Fruit fly (Drosophila melanogaster) whole organism, pupa: ENCODE results near the gene Hsp26.

Experiments
- CG10348 ChIP-seq: fragments of 200-800 bp; sonication (Bioruptor generic); IDR thresholded peaks from 2 replicates; pipeline ENCODE4 v1.3.6; 2022; ENCODE audit warnings: missing biosample characterization, missing genetic modification characterization
- CG12605 ChIP-seq: fragments of 200-800 bp; sonication (Bioruptor generic); IDR thresholded peaks from 2 replicates; pipeline ENCODE4 v1.3.6; 2022; ENCODE audit warnings: missing biosample characterization, missing genetic modification characterization
- CG13204 ChIP-seq: fragments of 200-800 bp; sonication (Bioruptor generic); optimal IDR thresholded peaks from 2 replicates; lab custom pipeline; 2018; ENCODE audit warnings: missing biosample characterization, mild to moderate bottlenecking, missing genetic modification characterization, moderate library complexity
- CG14655 ChIP-seq: fragments of 200-800 bp; sonication (Bioruptor generic); optimal IDR thresholded peaks from 3 replicates; lab custom pipeline; 2017; ENCODE audit warnings: mild to moderate bottlenecking, missing biosample characterization, missing genetic modification reagents, missing genetic modification characterization
- CG15710 ChIP-seq: fragments of 200-800 bp; sonication (Bioruptor generic); optimal IDR thresholded peaks from 2 replicates; lab custom pipeline; 2018; ENCODE audit warnings: missing biosample characterization, mild to moderate bottlenecking, missing genetic modification characterization, moderate library complexity
- CG17806 ChIP-seq: fragments of 200-800 bp; sonication (Bioruptor generic); optimal IDR thresholded peaks from 2 replicates; lab custom pipeline; 2018; ENCODE audit warnings: missing biosample characterization, mild to moderate bottlenecking, missing genetic modification characterization, moderate library complexity
- CG32121 ChIP-seq: fragments of 200-800 bp; sonication (Bioruptor generic); IDR thresholded peaks from 2 replicates; pipeline ENCODE4 v1.3.6; 2022; ENCODE audit warnings: missing biosample characterization, missing genetic modification characterization
- CG34367 ChIP-seq: fragments of 200-800 bp; sonication (Bioruptor generic); optimal IDR thresholded peaks from 2 replicates; lab custom pipeline; 2018; ENCODE audit warnings: missing biosample characterization, mild to moderate bottlenecking, missing genetic modification characterization
- CG4496 ChIP-seq: fragments of 200-800 bp; sonication (Bioruptor generic); IDR thresholded peaks from 3 replicates; pipeline ENCODE4 v1.3.6; 2022; ENCODE audit warnings: missing biosample characterization, missing genetic modification characterization
- CG8159 ChIP-seq: fragments of 200-800 bp; sonication (Bioruptor generic); optimal IDR thresholded peaks from 3 replicates; lab custom pipeline; 2018; ENCODE audit warnings: missing biosample characterization, mild to moderate bottlenecking, missing genetic modification characterization, moderate library complexity
- CG8301 ChIP-seq: fragments of 200-800 bp; sonication (Bioruptor generic); optimal IDR thresholded peaks from 2 replicates; lab custom pipeline; 2018; ENCODE audit warnings: missing biosample characterization, mild to moderate bottlenecking, missing genetic modification characterization
- CG9948 ChIP-seq: fragments of 200-800 bp; sonication (Bioruptor generic); optimal IDR thresholded peaks from 2 replicates; lab custom pipeline; 2018; ENCODE audit warnings: missing biosample characterization, mild to moderate bottlenecking, missing genetic modification characterization, moderate library complexity
- D1 ChIP-seq: fragments of 200-800 bp; sonication (Bioruptor generic); optimal IDR thresholded peaks from 2 replicates; lab custom pipeline; 2018; ENCODE audit warnings: missing biosample characterization, mild to moderate bottlenecking, missing genetic modification characterization, moderate library complexity
- EcR ChIP-seq: fragments of 200-800 bp; sonication (Bioruptor generic); optimal IDR thresholded peaks from 3 replicates; lab custom pipeline; 2019; ENCODE audit warnings: missing biosample characterization, missing genetic modification characterization, mild to moderate bottlenecking, moderate library complexity, missing genetic modification reagents
- Ets98B ChIP-seq: fragments of 200-800 bp; sonication (Bioruptor generic); IDR thresholded peaks from 2 replicates; pipeline ENCODE4 v1.3.6; 2022; ENCODE audit warnings: missing biosample characterization, missing genetic modification characterization
- Pif1A ChIP-seq: fragments of 200-800 bp; sonication (Bioruptor generic); optimal IDR thresholded peaks from 3 replicates; lab custom pipeline; 2016; ENCODE audit warnings: missing biosample characterization, missing genetic modification characterization
- Pif1B ChIP-seq: fragments of 200-800 bp; sonication (Bioruptor generic); optimal IDR thresholded peaks from 3 replicates; lab custom pipeline; 2016; ENCODE audit warnings: missing biosample characterization, missing genetic modification characterization
- Snoo ChIP-seq: fragments of 200-800 bp; sonication (Bioruptor generic); optimal IDR thresholded peaks from 3 replicates; lab custom pipeline; 2017; ENCODE audit warnings: missing biosample characterization, mild to moderate bottlenecking, missing genetic modification characterization, inconsistent platforms
- fd96Ca ChIP-seq: fragments of 200-800 bp; sonication (Bioruptor generic); IDR thresholded peaks from 3 replicates; pipeline ENCODE4 v1.3.6; 2022; ENCODE audit warnings: missing biosample characterization, missing genetic modification characterization
- gl ChIP-seq: fragments of 200-800 bp; sonication (Bioruptor generic); optimal IDR thresholded peaks from 2 replicates; lab custom pipeline; 2018; ENCODE audit warnings: missing biosample characterization, mild to moderate bottlenecking, missing genetic modification characterization
- rn ChIP-seq: fragments of 200-800 bp; sonication (Bioruptor generic); IDR thresholded peaks from 2 replicates; pipeline ENCODE4 v1.3.6; 2022; ENCODE audit warnings: missing biosample characterization, missing genetic modification characterization

Gene Hsp26

dm6 chr3L:9356138-9356753 is 21.0 kb downstream of the Hsp26 start:
- TF ChIP-seq EcR (GFP tag; lab: Kevin White, UChicago) (peak; percentile 65), CG10348 (GFP tag; lab: Robert Waterston, UW) (no peak)

dm6 chr3L:9355555-9355954 is 21.7 kb downstream of the Hsp26 start:
- TF ChIP-seq fd96Ca (GFP tag; lab: Robert Waterston, UW) (no peak), CG8301 (tag; lab: Kevin White, UChicago) (no peak), D1 (tag; lab: Kevin White, UChicago) (no peak), CG8159 (tag; lab: Kevin White, UChicago) (no peak), Pif1A (no peak), Snoo (no peak)

dm6 chr3L:9353733-9354132 is 23.5 kb downstream of the Hsp26 start, which contains the start of gene CG32040:
TSS of gene CG32040 (plus strand) at chr3L:9354033.
- TF ChIP-seq CG8159 (tag; lab: Kevin White, UChicago) = no peak
- TF ChIP-seq Pif1A = no peak
- no peak for TF ChIP-seq CG8301 (tag; lab: Kevin White, UChicago)
- TF ChIP-seq CG15710 (tag; lab: Kevin White, UChicago) = no peak
- no peak for TF ChIP-seq CG13204
- no peak for TF ChIP-seq Ets98B (GFP tag; lab: Robert Waterston, UW)
- TF ChIP-seq CG14655 = no peak
- no peak for TF ChIP-seq CG10348 (GFP tag; lab: Robert Waterston, UW)
- TF ChIP-seq EcR (GFP tag; lab: Kevin White, UChicago) = no peak
- TF ChIP-seq CG34367 (tag; lab: Kevin White, UChicago) = no peak
- no peak for TF ChIP-seq CG4496 (GFP tag; lab: Robert Waterston, UW)

- peak; percentile 10 for TF ChIP-seq Snoo
- TF ChIP-seq fd96Ca (GFP tag; lab: Robert Waterston, UW) = peak; percentile 43; the same call in 1 of the 3 replicates
- TF ChIP-seq CG17806 = no peak
- TF ChIP-seq CG4496 (GFP tag; lab: Robert Waterston, UW) = 0 out of 3 replicates have a peak, but pooled peaks have one; percentile 8
- TF ChIP-seq CG9948 (tag; lab: Kevin White, UChicago) = no peak
- TF ChIP-seq CG12605 = peak; percentile 16; the same call in 1 of the 2 replicates
- TF ChIP-seq Pif1B (GFP tag; lab: Kevin White, UChicago) = peak; percentile 7
- no peak for TF ChIP-seq CG13204
- 0 out of 2 replicates have a peak, but pooled peaks have one; percentile 16 for TF ChIP-seq CG32121 (GFP tag; lab: Robert Waterston, UW)
Measured at dm6 chr3L:9349314-9349733, 27.9 kb downstream of the Hsp26 start, which contains the start of gene PGRP-LF. TSS of gene PGRP-LF (plus strand) at chr3L:9349609.

- no peak for TF ChIP-seq Snoo
- TF ChIP-seq Pif1B (GFP tag; lab: Kevin White, UChicago) = no peak
- TF ChIP-seq CG9948 (tag; lab: Kevin White, UChicago) = no peak
Measured at dm6 chr3L:9345157-9345556, 32.1 kb downstream of the Hsp26 start.

dm6 chr3L:9343963-9344362 is 33.3 kb downstream of the Hsp26 start:
- TF ChIP-seq CG13204 = no peak
- TF ChIP-seq CG8301 (tag; lab: Kevin White, UChicago) = no peak
- no peak for TF ChIP-seq CG12605
- no peak for TF ChIP-seq gl (tag; lab: Kevin White, UChicago)
- TF ChIP-seq CG10348 (GFP tag; lab: Robert Waterston, UW) = no peak
- TF ChIP-seq Ets98B (GFP tag; lab: Robert Waterston, UW) = no peak
- no peak for TF ChIP-seq CG14655
- no peak for TF ChIP-seq rn (GFP tag; lab: Robert Waterston, UW)
- TF ChIP-seq fd96Ca (GFP tag; lab: Robert Waterston, UW) = no peak
- no peak for TF ChIP-seq EcR (GFP tag; lab: Kevin White, UChicago)
- no peak for TF ChIP-seq CG8159 (tag; lab: Kevin White, UChicago)
- TF ChIP-seq Pif1B (GFP tag; lab: Kevin White, UChicago) = no peak
- TF ChIP-seq Snoo = no peak
- no peak for TF ChIP-seq CG17806
- no peak for TF ChIP-seq CG32121 (GFP tag; lab: Robert Waterston, UW)

- TF ChIP-seq CG4496 (GFP tag; lab: Robert Waterston, UW) (peak; percentile 74), Pif1A (no peak)
Measured at dm6 chr3L:9340839-9341238, 36.4 kb downstream of the Hsp26 start.

dm6 chr3L:9340232-9340631 is 37.0 kb downstream of the Hsp26 start:
- TF ChIP-seq EcR (GFP tag; lab: Kevin White, UChicago) = no peak
- no peak for TF ChIP-seq CG8159 (tag; lab: Kevin White, UChicago)
- TF ChIP-seq CG14655 = no peak
- TF ChIP-seq CG4496 (GFP tag; lab: Robert Waterston, UW) = peak; percentile 64
- TF ChIP-seq CG12605 = peak; percentile 55; the same call in 1 of the 2 replicates
- peak; percentile 17; the same call in 1 of the 3 replicates for TF ChIP-seq fd96Ca (GFP tag; lab: Robert Waterston, UW)
- peak; percentile 10 for TF ChIP-seq Pif1A
- TF ChIP-seq Pif1B (GFP tag; lab: Kevin White, UChicago) = peak; percentile 8
- peak; percentile 53; the same call in 1 of the 2 replicates for TF ChIP-seq Ets98B (GFP tag; lab: Robert Waterston, UW)
- TF ChIP-seq, all 21 proteins: peak for 6
